Worm (Caenorhabditis elegans) whole organism, L4 larva: ENCODE results near the gene R151.10.

Source experiments
- F26F4.8 ChIP-seq: fragments of 200-800 bp; sonication (Bioruptor generic); conservative IDR thresholded peaks from 2 replicates; pipeline ENCODE4 v1.3.6; 2022; ENCODE audit warnings: missing genetic modification characterization, missing compliant biosample characterization
- F37D6.2 ChIP-seq: sonication (generic microtip); optimal IDR thresholded peaks from 2 replicates; lab custom pipeline; 2016; ENCODE audit warnings: mild to moderate bottlenecking, missing genetic modification characterization, missing compliant biosample characterization
- F44E2.7 ChIP-seq: fragments of 200-800 bp; sonication (Bioruptor generic); IDR thresholded peaks from 2 replicates; pipeline ENCODE4 v2.1.2; 2022; ENCODE audit warnings: missing genetic modification characterization, missing compliant biosample characterization
- F49E8.2 ChIP-seq: sonication (generic microtip); optimal IDR thresholded peaks from 2 replicates; lab custom pipeline; 2016; ENCODE audit warnings: missing compliant biosample characterization, mild to moderate bottlenecking, missing genetic modification characterization, borderline replicate concordance
- Y5F2A.4 ChIP-seq: fragments of 200-800 bp; sonication (Bioruptor generic); optimal IDR thresholded peaks from 2 replicates; lab custom pipeline; 2018; ENCODE audit warnings: mild to moderate bottlenecking, missing genetic modification characterization, missing compliant biosample characterization
- Y75B8A.6 ChIP-seq: fragments of 200-800 bp; sonication (Bioruptor generic); IDR thresholded peaks from 2 replicates; pipeline ENCODE4 v1.3.6; 2022; ENCODE audit warnings: missing genetic modification reagents, missing genetic modification characterization, missing compliant biosample characterization
- ZK546.5 ChIP-seq, 2 experiments: sonication (generic microtip); optimal IDR thresholded peaks; 2 replicates each; lab custom pipeline; 2017; ENCODE audit warnings: missing biosample characterization in 2 of 2, missing genetic modification characterization in 2 of 2
- arid-1 ChIP-seq: fragments of 200-800 bp; sonication (Bioruptor generic); conservative IDR thresholded peaks from 2 replicates; pipeline ENCODE4 v1.3.6; 2022; ENCODE audit warnings: missing genetic modification reagents, missing genetic modification characterization, missing compliant biosample characterization
- attf-4 ChIP-seq: sonication (generic microtip); optimal IDR thresholded peaks from 3 replicates; lab custom pipeline; 2017; ENCODE audit warnings: missing biosample characterization, missing genetic modification characterization
- ceh-20 ChIP-seq: fragments of 200-800 bp; sonication (Bioruptor generic); IDR thresholded peaks from 2 replicates; pipeline ENCODE4 v1.3.6; 2022; ENCODE audit warnings: missing genetic modification reagents, missing genetic modification characterization, missing compliant biosample characterization
- ceh-32 ChIP-seq: sonication (generic microtip); optimal IDR thresholded peaks from 2 replicates; lab custom pipeline; 2016; ENCODE audit warnings: mild to moderate bottlenecking, missing genetic modification characterization, missing compliant biosample characterization; ENCODE audit not compliant: poor library complexity
- ceh-62 ChIP-seq: sonication (generic microtip); optimal IDR thresholded peaks from 2 replicates; lab custom pipeline; 2017; ENCODE audit warnings: missing biosample characterization, missing genetic modification characterization
- ces-1 ChIP-seq: fragments of 150-350 bp; sonication (generic microtip); optimal IDR thresholded peaks from 4 replicates; lab custom pipeline; 2014; ENCODE audit warnings: missing biosample characterization, missing genetic modification reagents, missing genetic modification characterization
- cey-2 ChIP-seq: sonication (generic microtip); optimal IDR thresholded peaks from 3 replicates; lab custom pipeline; 2017; ENCODE audit warnings: missing genetic modification characterization, mild to moderate bottlenecking, missing compliant biosample characterization, antibody characterized with exemption, borderline replicate concordance; ENCODE audit not compliant: insufficient read depth
- ctbp-1 ChIP-seq: fragments of 200-800 bp; sonication (Bioruptor generic); IDR thresholded peaks from 2 replicates; pipeline ENCODE4 v1.3.6; 2022; ENCODE audit warnings: missing genetic modification reagents, missing genetic modification characterization, missing compliant biosample characterization
- daf-16 ChIP-seq, 3 experiments: sonication (generic microtip); optimal IDR thresholded peaks; 2 replicates each; lab custom pipeline; 2016 to 2017; ENCODE audit warnings: missing genetic modification characterization in 3 of 3, missing genetic modification reagents in 3 of 3, mild to moderate bottlenecking in 2 of 3, missing compliant biosample characterization in 2 of 3, missing biosample characterization in 1 of 3, moderate library complexity in 1 of 3
- daf-19 ChIP-seq: fragments of 200-800 bp; sonication (Bioruptor generic); conservative IDR thresholded peaks from 2 replicates; pipeline ENCODE4 v1.3.6; 2022; ENCODE audit warnings: missing genetic modification characterization, missing compliant biosample characterization
- dmd-6 ChIP-seq: fragments of 200-800 bp; sonication (Bioruptor generic); IDR thresholded peaks from 2 replicates; pipeline ENCODE4 v1.3.6; 2022; ENCODE audit warnings: missing genetic modification reagents, missing genetic modification characterization, missing compliant biosample characterization
- dmd-9 ChIP-seq: fragments of 200-800 bp; sonication (Bioruptor generic); IDR thresholded peaks from 2 replicates; pipeline ENCODE4 v1.3.6; 2022; ENCODE audit warnings: missing genetic modification reagents, missing genetic modification characterization, missing compliant biosample characterization
- dve-1 ChIP-seq: sonication (generic microtip); optimal IDR thresholded peaks from 2 replicates; lab custom pipeline; 2017; ENCODE audit warnings: antibody characterized with exemption, mild to moderate bottlenecking, missing genetic modification characterization, missing compliant biosample characterization; ENCODE audit not compliant: insufficient read depth
- fkh-10 ChIP-seq: fragments of 150-350 bp; optimal IDR thresholded peaks from 2 replicates; lab custom pipeline; 2014; ENCODE audit warnings: missing biosample characterization, missing genetic modification reagents, missing genetic modification characterization
- fos-1 ChIP-seq: fragments of 150-350 bp; optimal IDR thresholded peaks from 2 replicates; lab custom pipeline; 2014; ENCODE audit warnings: missing biosample characterization, missing genetic modification characterization
- hif-1 ChIP-seq, 2 experiments: sonication (generic microtip); optimal IDR thresholded peaks; 2 replicates each; lab custom pipeline; 2016 to 2017; ENCODE audit warnings: missing compliant biosample characterization in 2 of 2, missing genetic modification characterization in 2 of 2, missing genetic modification reagents in 2 of 2, missing genotype in 2 of 2, mild to moderate bottlenecking in 1 of 2
- hlh-30 ChIP-seq: sonication (generic microtip); optimal IDR thresholded peaks from 2 replicates; lab custom pipeline; 2017; ENCODE audit warnings: antibody characterized with exemption, mild to moderate bottlenecking, missing genetic modification characterization, missing compliant biosample characterization; ENCODE audit not compliant: insufficient read depth
- jun-1 ChIP-seq: fragments of 150-350 bp; optimal IDR thresholded peaks from 2 replicates; lab custom pipeline; 2014; ENCODE audit warnings: missing biosample characterization, missing genetic modification reagents, missing genetic modification characterization
- lim-7 ChIP-seq: fragments of 200-800 bp; sonication (Bioruptor generic); IDR thresholded peaks from 2 replicates; pipeline ENCODE4 v1.3.6; 2022; ENCODE audit warnings: missing genetic modification characterization, missing compliant biosample characterization
- lin-13 ChIP-seq: fragments of 150-350 bp; optimal IDR thresholded peaks from 2 replicates; lab custom pipeline; 2014; ENCODE audit warnings: missing biosample characterization, missing genetic modification reagents, missing genetic modification characterization
- lin-29 ChIP-seq: fragments of 200-800 bp; sonication (Bioruptor generic); IDR thresholded peaks from 2 replicates; pipeline ENCODE4 v1.3.6; 2022; ENCODE audit warnings: missing genetic modification reagents, missing genetic modification characterization, missing compliant biosample characterization
- lin-38 ChIP-seq: fragments of 200-800 bp; sonication (Bioruptor generic); IDR thresholded peaks from 2 replicates; pipeline ENCODE4 v1.3.6; 2022; ENCODE audit warnings: missing genetic modification reagents, missing genetic modification characterization, missing compliant biosample characterization
- lir-3 ChIP-seq: sonication (generic microtip); optimal IDR thresholded peaks from 2 replicates; lab custom pipeline; 2016; ENCODE audit warnings: mild to moderate bottlenecking, missing genetic modification characterization, missing compliant biosample characterization
- mep-1 ChIP-seq: fragments of 150-350 bp; sonication (generic microtip); optimal IDR thresholded peaks from 3 replicates; lab custom pipeline; 2014; ENCODE audit warnings: missing biosample characterization, missing genetic modification characterization
- mxl-3 ChIP-seq: fragments of 200-800 bp; sonication (Bioruptor generic); optimal IDR thresholded peaks from 2 replicates; lab custom pipeline; 2018; ENCODE audit warnings: mild to moderate bottlenecking, missing genetic modification characterization, missing compliant biosample characterization
- nhr-10 ChIP-seq: fragments of 150-350 bp; optimal IDR thresholded peaks from 2 replicates; lab custom pipeline; 2014; ENCODE audit warnings: missing biosample characterization, missing genetic modification characterization
- nhr-102 ChIP-seq: sonication (generic microtip); optimal IDR thresholded peaks from 2 replicates; lab custom pipeline; 2016; ENCODE audit warnings: mild to moderate bottlenecking, missing genetic modification characterization, moderate library complexity, missing compliant biosample characterization
- nhr-111 ChIP-seq: fragments of 200-800 bp; sonication (Bioruptor generic); optimal IDR thresholded peaks from 2 replicates; lab custom pipeline; 2018; ENCODE audit warnings: mild to moderate bottlenecking, missing genetic modification characterization, missing compliant biosample characterization
- nhr-237 ChIP-seq: sonication (generic microtip); optimal IDR thresholded peaks from 2 replicates; lab custom pipeline; 2017; ENCODE audit warnings: missing biosample characterization, missing genetic modification characterization
- nhr-41 ChIP-seq: fragments of 200-800 bp; sonication (Bioruptor generic); IDR thresholded peaks from 2 replicates; pipeline ENCODE4 v1.3.6; 2022; ENCODE audit warnings: missing genetic modification reagents, missing genetic modification characterization, missing compliant biosample characterization
- nhr-48 ChIP-seq: sonication (generic microtip); optimal IDR thresholded peaks from 2 replicates; lab custom pipeline; 2016; ENCODE audit warnings: mild to moderate bottlenecking, missing genetic modification characterization, missing compliant biosample characterization
- rbr-2 ChIP-seq: sonication (generic microtip); optimal IDR thresholded peaks from 2 replicates; lab custom pipeline; 2016; ENCODE audit warnings: missing genotype, missing genetic modification characterization, missing compliant biosample characterization
- saeg-2 ChIP-seq: fragments of 200-800 bp; sonication (Bioruptor generic); IDR thresholded peaks from 2 replicates; pipeline ENCODE4 v1.3.6; 2022; ENCODE audit warnings: missing genetic modification reagents, missing genetic modification characterization, missing compliant biosample characterization
- snpc-1.2 ChIP-seq: fragments of 200-800 bp; sonication (Bioruptor generic); IDR thresholded peaks from 2 replicates; pipeline ENCODE4 v1.3.6; 2022; ENCODE audit warnings: missing genetic modification reagents, missing genetic modification characterization, missing compliant biosample characterization
- snpc-4 ChIP-seq: fragments of 150-350 bp; optimal IDR thresholded peaks from 2 replicates; lab custom pipeline; 2014; ENCODE audit warnings: missing biosample characterization, missing genetic modification characterization
- spr-1 ChIP-seq: sonication (generic microtip); optimal IDR thresholded peaks from 2 replicates; lab custom pipeline; 2016; ENCODE audit warnings: mild to moderate bottlenecking, missing genetic modification characterization, missing compliant biosample characterization
- unc-130 ChIP-seq: sonication (generic microtip); optimal IDR thresholded peaks from 2 replicates; lab custom pipeline; 2016; ENCODE audit warnings: missing genetic modification reagents, missing genetic modification characterization, missing compliant biosample characterization
- unc-62 ChIP-seq, 3 experiments: fragments of 150-350 bp in 1 of 3; sonication (generic microtip); optimal IDR thresholded peaks in 2 of 3; peaks in 1 of 3; 1 replicate in 1 of 3; 2 replicates in 2 of 3; lab custom pipeline; 2014 to 2017; ENCODE audit warnings: missing biosample characterization in 3 of 3, missing genetic modification characterization in 3 of 3, missing genetic modification reagents in 3 of 3, missing genotype in 1 of 3
- zip-2 ChIP-seq: fragments of 150-350 bp; optimal IDR thresholded peaks from 2 replicates; lab custom pipeline; 2014; ENCODE audit warnings: missing biosample characterization, missing genetic modification characterization
- ztf-11 ChIP-seq: fragments of 150-350 bp; optimal IDR thresholded peaks from 2 replicates; lab custom pipeline; 2014; ENCODE audit warnings: missing biosample characterization, missing genetic modification characterization

The R151.10 gene

ce11 chrIII:7230841-7231240, at the start of gene R151.10:
Gene R151.10, minus strand, starts transcription at chrIII:7230941.
- TF ChIP-seq F44E2.7, result no peak
- TF ChIP-seq dmd-9 (GFP tag; lab: Robert Waterston, UW), result no peak
- no peak for TF ChIP-seq F37D6.2
- TF ChIP-seq nhr-48, result no peak
- TF ChIP-seq F26F4.8, result no peak
- no peak for TF ChIP-seq snpc-4 (tag; lab: Kevin White, UChicago)
- TF ChIP-seq lin-38 (GFP tag; lab: Robert Waterston, UW), result peak; percentile 29; the same call in 1 of the 2 replicates
- TF ChIP-seq spr-1 (tag; lab: Kevin White, UChicago), result no peak
- TF ChIP-seq ceh-32 (tag; lab: Kevin White, UChicago), result no peak
- no peak for TF ChIP-seq nhr-102 (tag; lab: Kevin White, UChicago)
- TF ChIP-seq arid-1 (GFP tag; lab: Robert Waterston, UW), result 0 out of 2 replicates have a peak, but pooled peaks have one; percentile 16
- no peak for TF ChIP-seq mep-1 (tag; lab: Kevin White, UChicago)
- TF ChIP-seq unc-62 (GFP tag; optimal IDR thresholded peaks at IDR 0.05 in 1 of 2; lab: Kevin White, UChicago), result peak in 1 of 2 experiments; percentile 66
- TF ChIP-seq unc-62 (tag; optimal IDR thresholded peaks at IDR 0.05; lab: Kevin White, UChicago), result no peak

- TF ChIP-seq nhr-41 (GFP tag; lab: Robert Waterston, UW) (peak; percentile 56; the same call in 1 of the 2 replicates), nhr-237 (tag; lab: Kevin White, UChicago) (no peak), attf-4 (tag; lab: Kevin White, UChicago) (no peak), daf-19 (GFP tag; lab: Robert Waterston, UW) (0 out of 2 replicates have a peak, but pooled peaks have one; percentile 48), unc-62 (GFP tag; optimal IDR thresholded peaks at IDR 0.05 in 1 of 2; lab: Kevin White, UChicago) (no peak), unc-62 (tag; optimal IDR thresholded peaks at IDR 0.05; lab: Kevin White, UChicago) (no peak), ctbp-1 (GFP tag; lab: Robert Waterston, UW) (no peak), fkh-10 (GFP tag; lab: Kevin White, UChicago) (peak; percentile 6), dve-1 (tag; lab: Kevin White, UChicago) (peak; percentile 96), lin-29 (GFP tag; lab: Robert Waterston, UW) (no peak), nhr-111 (GFP tag; lab: Kevin White, UChicago) (no peak), hlh-30 (tag; lab: Kevin White, UChicago) (peak; percentile 60), lim-7 (GFP tag; lab: Robert Waterston, UW) (peak; percentile 62), ZK546.5 (tag; optimal IDR thresholded peaks at IDR 0.05; lab: Kevin White, UChicago) (no peak), saeg-2 (GFP tag; lab: Robert Waterston, UW) (no peak), F49E8.2 (no peak), nhr-48 (peak; percentile 59), lin-38 (GFP tag; lab: Robert Waterston, UW) (peak; percentile 84), ceh-62 (tag; lab: Kevin White, UChicago) (no peak), lir-3 (peak; percentile 4), lin-13 (GFP tag; lab: Kevin White, UChicago) (peak; percentile 56), ceh-32 (tag; lab: Kevin White, UChicago) (no peak), ztf-11 (no peak), fos-1 (tag; lab: Kevin White, UChicago) (no peak), rbr-2 (tag; lab: Kevin White, UChicago) (peak; percentile 66), ceh-20 (GFP tag; lab: Robert Waterston, UW) (0 out of 2 replicates have a peak, but pooled peaks have one; percentile 31), dmd-6 (GFP tag; lab: Robert Waterston, UW) (peak; percentile 80), Y75B8A.6 (GFP tag; lab: Robert Waterston, UW) (no peak; the same call in 1 of the 2 replicates), Y5F2A.4 (GFP tag; lab: Kevin White, UChicago) (peak; percentile 63), hif-1 (tag; optimal IDR thresholded peaks at IDR 0.05; lab: Kevin White, UChicago) (peak in 1 of 2 experiments; percentile 61), unc-130 (GFP tag; lab: Kevin White, UChicago) (no peak), ces-1 (GFP tag; lab: Kevin White, UChicago) (no peak), nhr-10 (tag; lab: Kevin White, UChicago) (no peak), jun-1 (tag; lab: Kevin White, UChicago) (peak; percentile 60), mxl-3 (GFP tag; lab: Kevin White, UChicago) (peak; percentile 16), cey-2 (tag; lab: Kevin White, UChicago) (no peak), F37D6.2 (peak; percentile 38), zip-2 (peak; percentile 89), snpc-1.2 (GFP tag; lab: Robert Waterston, UW) (0 out of 2 replicates have a peak, but pooled peaks have one; percentile 30), daf-16 (GFP tag; optimal IDR thresholded peaks at IDR 0.05; lab: Kevin White, UChicago) (peak; percentile 1 to 86), daf-16 (tag; optimal IDR thresholded peaks at IDR 0.05; lab: Kevin White, UChicago) (peak; percentile 85)
Measured at ce11 chrIII:7278491-7278890, 47.8 kb upstream of the R151.10 start.
